Worm (Caenorhabditis elegans) whole organism, young adult: Measurements from ENCODE around the gene F58A6.2.

Experiments used
- F33H1.4 ChIP-seq: fragments of 200-800 bp; sonication (Bioruptor generic); IDR thresholded peaks from 2 replicates; pipeline ENCODE4 v1.3.6; 2022; ENCODE audit warnings: missing genetic modification reagents, missing genetic modification characterization, missing compliant biosample characterization
- Y67H2A.10 ChIP-seq: fragments of 200-800 bp; sonication (Bioruptor generic); conservative IDR thresholded peaks from 2 replicates; pipeline ENCODE4 v1.3.6; 2022; ENCODE audit warnings: missing genetic modification reagents, missing genetic modification characterization, missing compliant biosample characterization
- ceh-58 ChIP-seq: fragments of 200-800 bp; sonication (Bioruptor generic); IDR thresholded peaks from 2 replicates; pipeline ENCODE4 v1.3.6; 2022; ENCODE audit warnings: missing genetic modification characterization, missing compliant biosample characterization
- lin-35 ChIP-seq, 3 experiments: fragments of 150-350 bp in 2 of 3; sonication (generic microtip) in 1 of 3; optimal IDR thresholded peaks; 2 replicates each; lab custom pipeline; 2014 to 2018; ENCODE audit warnings: missing biosample characterization in 3 of 3, missing genetic modification characterization in 3 of 3, missing genetic modification reagents in 3 of 3
- madf-10 ChIP-seq: sonication (generic microtip); optimal IDR thresholded peaks from 2 replicates; lab custom pipeline; 2016; ENCODE audit warnings: mild to moderate bottlenecking, missing genetic modification characterization, missing compliant biosample characterization
- madf-8 ChIP-seq: fragments of 200-800 bp; sonication (Bioruptor generic); conservative IDR thresholded peaks from 2 replicates; pipeline ENCODE4 v1.3.6; 2022; ENCODE audit warnings: missing genetic modification reagents, missing genetic modification characterization, missing compliant biosample characterization
- nfya-1 ChIP-seq: sonication (generic microtip); optimal IDR thresholded peaks from 2 replicates; lab custom pipeline; 2017; ENCODE audit warnings: antibody characterized with exemption, missing compliant biosample characterization, missing genetic modification characterization, borderline replicate concordance; ENCODE audit not compliant: insufficient read depth
- nhr-90 ChIP-seq: sonication (generic microtip); optimal IDR thresholded peaks from 2 replicates; lab custom pipeline; 2016; ENCODE audit warnings: missing genotype, mild to moderate bottlenecking, missing genetic modification characterization, missing compliant biosample characterization
- repo-1 ChIP-seq: sonication (generic microtip); optimal IDR thresholded peaks from 2 replicates; lab custom pipeline; 2017; ENCODE audit warnings: mild to moderate bottlenecking, missing genetic modification characterization, missing compliant biosample characterization
- sea-2 ChIP-seq: fragments of 200-800 bp; sonication (Bioruptor generic); IDR thresholded peaks from 2 replicates; pipeline ENCODE4 v1.3.6; 2022; ENCODE audit warnings: missing genetic modification characterization, missing compliant biosample characterization
- unc-62 ChIP-seq: fragments of 150-350 bp; optimal IDR thresholded peaks from 2 replicates; lab custom pipeline; 2014; ENCODE audit warnings: missing biosample characterization, missing genetic modification reagents, missing genetic modification characterization

DNA sequence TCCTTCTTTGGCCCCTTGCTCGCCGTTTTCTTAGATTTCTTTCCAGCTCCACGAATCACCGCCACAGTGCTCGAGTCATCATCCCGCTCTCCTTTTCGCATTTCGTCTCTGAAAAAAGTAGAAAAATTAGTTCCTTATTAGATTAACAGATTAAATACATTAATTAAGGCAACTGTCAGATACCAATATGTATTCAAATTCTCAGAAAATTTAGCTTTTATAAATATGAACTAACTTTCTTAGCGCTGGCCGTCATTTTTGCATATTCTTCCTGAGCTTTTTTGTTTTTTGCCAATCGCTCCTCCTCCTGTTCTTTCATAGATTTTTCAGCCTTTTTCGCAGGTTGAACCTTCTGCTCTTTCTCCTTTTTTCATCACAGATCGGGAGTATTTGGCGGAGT is 36.9 kb upstream of the F58A6.2 start, which contains the start of gene C04G6.6:
- TF ChIP-seq F33H1.4 (GFP tag; lab: Robert Waterston, UW) (no peak), repo-1 (no peak), unc-62 (GFP tag; lab: Kevin White, UChicago) (no peak), sea-2 (GFP tag; lab: Robert Waterston, UW) (no peak), madf-10 (tag; lab: Kevin White, UChicago) (no peak), Y67H2A.10 (GFP tag; lab: Robert Waterston, UW) (no peak), madf-8 (GFP tag; lab: Robert Waterston, UW) (no peak), ceh-58 (GFP tag; lab: Robert Waterston, UW) (no peak), lin-35 (GFP tag; optimal IDR thresholded peaks at IDR 0.05; lab: Kevin White, UChicago) (no peak), nfya-1 (tag; lab: Kevin White, UChicago) (no peak), nhr-90 (no peak)
